Worm (Caenorhabditis elegans) whole organism, mixed stage, embryonic: ENCODE measurements around the gene vab-9.

Experiments used
- bed-3 ChIP-seq: fragments of 200-800 bp; sonication (Bioruptor generic); optimal IDR thresholded peaks from 3 replicates; lab custom pipeline; 2018; ENCODE audit warnings: mild to moderate bottlenecking, missing genetic modification characterization, moderate library complexity, missing compliant biosample characterization
- blmp-1 ChIP-seq: fragments of 150-350 bp; optimal IDR thresholded peaks from 2 replicates; lab custom pipeline; 2014; ENCODE audit warnings: missing biosample characterization, missing genetic modification characterization
- ceh-43 ChIP-seq: fragments of 200-800 bp; sonication (Bioruptor generic); optimal IDR thresholded peaks from 2 replicates; lab custom pipeline; 2018; ENCODE audit warnings: mild to moderate bottlenecking, missing genetic modification characterization, moderate library complexity, missing compliant biosample characterization
- ces-1 ChIP-seq: fragments of 150-350 bp; optimal IDR thresholded peaks from 2 replicates; lab custom pipeline; 2014; ENCODE audit warnings: missing biosample characterization, missing genetic modification reagents, missing genetic modification characterization
- cnd-1 ChIP-seq: fragments of 200-800 bp; sonication (Bioruptor generic); optimal IDR thresholded peaks from 2 replicates; lab custom pipeline; 2018; ENCODE audit warnings: mild to moderate bottlenecking, missing genetic modification characterization, missing compliant biosample characterization
- elt-1 ChIP-seq: sonication (generic microtip); optimal IDR thresholded peaks from 2 replicates; lab custom pipeline; 2017; ENCODE audit warnings: missing genetic modification characterization, mild to moderate bottlenecking, missing compliant biosample characterization, antibody characterized with exemption, moderate library complexity, borderline replicate concordance; ENCODE audit not compliant: insufficient read depth
- elt-3 ChIP-seq: fragments of 150-350 bp; optimal IDR thresholded peaks from 2 replicates; lab custom pipeline; 2014; ENCODE audit warnings: missing biosample characterization, missing genetic modification characterization
- flh-1 ChIP-seq: fragments of 200-800 bp; sonication (Bioruptor generic); optimal IDR thresholded peaks from 2 replicates; lab custom pipeline; 2018; ENCODE audit warnings: mild to moderate bottlenecking, missing genetic modification characterization, moderate library complexity, missing compliant biosample characterization
- ham-2 ChIP-seq: fragments of 200-800 bp; sonication (Bioruptor generic); optimal IDR thresholded peaks from 2 replicates; lab custom pipeline; 2018; ENCODE audit warnings: mild to moderate bottlenecking, missing genetic modification characterization, missing compliant biosample characterization
- hlh-1 ChIP-seq: fragments of 150-350 bp; optimal IDR thresholded peaks from 2 replicates; lab custom pipeline; 2014; ENCODE audit warnings: missing biosample characterization, missing genetic modification reagents, missing genetic modification characterization
- lin-13 ChIP-seq: fragments of 150-350 bp; optimal IDR thresholded peaks from 2 replicates; lab custom pipeline; 2014; ENCODE audit warnings: missing biosample characterization, missing genetic modification characterization
- lin-32 ChIP-seq: fragments of 200-800 bp; sonication (Bioruptor generic); optimal IDR thresholded peaks from 2 replicates; lab custom pipeline; 2018; ENCODE audit warnings: mild to moderate bottlenecking, missing genetic modification characterization, missing compliant biosample characterization
- lsy-2 ChIP-seq: fragments of 150-350 bp; optimal IDR thresholded peaks from 2 replicates; lab custom pipeline; 2014; ENCODE audit warnings: missing biosample characterization, missing genetic modification characterization
- mab-5 ChIP-seq: fragments of 150-350 bp; optimal IDR thresholded peaks from 2 replicates; lab custom pipeline; 2014; ENCODE audit warnings: missing biosample characterization, missing genetic modification characterization
- mep-1 ChIP-seq: fragments of 150-350 bp; optimal IDR thresholded peaks from 2 replicates; lab custom pipeline; 2017; ENCODE audit warnings: missing biosample characterization, missing genetic modification reagents, missing genetic modification characterization, inconsistent platforms
- mls-2 ChIP-seq: sonication (generic microtip); optimal IDR thresholded peaks from 2 replicates; lab custom pipeline; 2016; ENCODE audit warnings: mild to moderate bottlenecking, missing genetic modification characterization, moderate library complexity, missing compliant biosample characterization
- nhr-12 ChIP-seq: fragments of 150-350 bp; optimal IDR thresholded peaks from 2 replicates; lab custom pipeline; 2014; ENCODE audit warnings: missing biosample characterization, missing genetic modification characterization
- nhr-2 ChIP-seq: fragments of 150-350 bp; optimal IDR thresholded peaks from 2 replicates; lab custom pipeline; 2014; ENCODE audit warnings: missing biosample characterization, missing genetic modification characterization
- nhr-28 ChIP-seq: fragments of 150-350 bp; optimal IDR thresholded peaks from 2 replicates; lab custom pipeline; 2014; ENCODE audit warnings: missing biosample characterization, missing genetic modification characterization
- nhr-76 ChIP-seq: sonication (generic microtip); optimal IDR thresholded peaks from 2 replicates; lab custom pipeline; 2017; ENCODE audit warnings: missing biosample characterization, missing genetic modification characterization
- pha-4 ChIP-seq: fragments of 150-350 bp; optimal IDR thresholded peaks from 2 replicates; lab custom pipeline; 2018; ENCODE audit warnings: missing biosample characterization, missing genetic modification reagents, missing genetic modification characterization
- sem-2 ChIP-seq: fragments of 200-800 bp; sonication (Bioruptor generic); optimal IDR thresholded peaks from 2 replicates; lab custom pipeline; 2018; ENCODE audit warnings: mild to moderate bottlenecking, missing genetic modification characterization, missing compliant biosample characterization
- snpc-4 ChIP-seq: fragments of 150-350 bp; optimal IDR thresholded peaks from 2 replicates; lab custom pipeline; 2014; ENCODE audit warnings: missing biosample characterization, missing genetic modification characterization
- sptf-1 ChIP-seq: sonication (generic microtip); optimal IDR thresholded peaks from 2 replicates; lab custom pipeline; 2017; ENCODE audit warnings: mild to moderate bottlenecking, missing genetic modification characterization, moderate library complexity, missing compliant biosample characterization
- tbx-8 ChIP-seq: fragments of 200-800 bp; sonication (Bioruptor generic); optimal IDR thresholded peaks from 2 replicates; lab custom pipeline; 2018; ENCODE audit warnings: mild to moderate bottlenecking, missing genetic modification characterization, moderate library complexity, missing compliant biosample characterization
- unc-120 ChIP-seq: sonication (generic microtip); optimal IDR thresholded peaks from 2 replicates; lab custom pipeline; 2017; ENCODE audit warnings: missing genetic modification characterization, missing compliant biosample characterization; ENCODE audit not compliant: poor library complexity, severe bottlenecking
- unc-39 ChIP-seq: fragments of 150-350 bp; optimal IDR thresholded peaks from 2 replicates; lab custom pipeline; 2014; ENCODE audit warnings: missing biosample characterization, missing genetic modification characterization
- unc-62 ChIP-seq: fragments of 150-350 bp; optimal IDR thresholded peaks from 2 replicates; lab custom pipeline; 2014; ENCODE audit warnings: missing biosample characterization, missing genetic modification reagents, missing genetic modification characterization
- zip-8 ChIP-seq: fragments of 150-350 bp; optimal IDR thresholded peaks from 2 replicates; lab custom pipeline; 2014; ENCODE audit warnings: missing biosample characterization, missing genetic modification characterization
- ztf-11 ChIP-seq: fragments of 150-350 bp; optimal IDR thresholded peaks from 2 replicates; lab custom pipeline; 2014; ENCODE audit warnings: missing biosample characterization, missing genetic modification characterization

Gene vab-9

DNA sequence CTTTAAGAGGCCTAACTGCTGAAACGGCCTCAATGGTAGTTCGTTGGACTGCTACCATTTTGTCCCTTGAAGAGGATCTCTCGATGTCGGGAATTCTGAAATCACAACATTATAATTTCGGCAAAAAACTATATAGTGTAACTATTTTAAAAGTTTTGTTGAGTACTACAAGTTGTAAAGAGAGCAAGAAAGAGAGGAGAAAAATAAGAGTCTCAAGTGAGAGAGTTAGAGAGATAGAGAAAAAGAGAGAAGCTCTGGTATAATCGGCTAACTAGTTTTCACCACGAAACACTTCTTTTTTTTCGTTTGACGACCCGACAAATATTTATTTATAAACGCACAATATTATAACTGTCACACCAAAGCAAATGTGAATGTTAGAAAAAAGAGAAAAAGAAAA lies at the start of gene vab-9:
Gene vab-9 (minus strand): TSS at position 101 of the 400 bp plus-strand sequence.
- no peak for TF ChIP-seq unc-39
- TF ChIP-seq hlh-1 (tag; lab: Kevin White, UChicago) = no peak
- TF ChIP-seq nhr-12 (tag; lab: Kevin White, UChicago) = no peak
- TF ChIP-seq ces-1 (GFP tag; lab: Kevin White, UChicago) = peak; percentile 51
- no peak for TF ChIP-seq ham-2
- no peak for TF ChIP-seq unc-62 (GFP tag; lab: Kevin White, UChicago)
- TF ChIP-seq blmp-1 (tag; lab: Kevin White, UChicago) = no peak

DNA sequence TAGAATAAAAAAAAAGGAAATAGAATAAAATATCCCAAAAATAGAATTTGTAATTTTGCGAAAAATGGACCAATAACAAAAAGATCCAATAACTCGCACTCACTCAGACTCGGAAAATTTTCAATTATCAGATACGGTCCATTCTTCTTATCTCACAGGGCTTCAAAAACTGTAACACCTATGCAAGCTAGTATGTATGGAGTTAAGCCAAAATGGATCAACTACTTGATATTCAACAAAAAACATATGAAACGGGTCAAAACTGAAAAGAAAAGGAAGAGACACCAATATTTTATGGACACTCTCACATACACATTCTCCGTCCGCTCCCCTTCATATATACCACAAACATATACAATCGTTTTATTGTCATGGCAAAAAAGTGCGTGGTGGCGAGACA lies 48.1 kb upstream of the vab-9 start, which contains the start of gene C34C6.9:
Gene C34C6.9 (plus strand): TSS at position 301 of the 400 bp plus-strand sequence.
- TF ChIP-seq hlh-1 (tag; lab: Kevin White, UChicago) (no peak), mls-2 (no peak), unc-39 (no peak), ces-1 (GFP tag; lab: Kevin White, UChicago) (no peak), nhr-76 (tag; lab: Kevin White, UChicago) (no peak)

ce11 chrII:8684824-8685223 lies 47.3 kb upstream of the vab-9 start, which contains the start of gene hgap-2:
Gene hgap-2 (minus strand): TSS chrII:8684924.
- TF ChIP-seq ztf-11 (tag; lab: Kevin White, UChicago) = no peak
- TF ChIP-seq mab-5 (tag; lab: Kevin White, UChicago) = no peak
- TF ChIP-seq nhr-2 = no peak
- TF ChIP-seq snpc-4 (tag; lab: Kevin White, UChicago) = no peak
- no peak for TF ChIP-seq ham-2

DNA sequence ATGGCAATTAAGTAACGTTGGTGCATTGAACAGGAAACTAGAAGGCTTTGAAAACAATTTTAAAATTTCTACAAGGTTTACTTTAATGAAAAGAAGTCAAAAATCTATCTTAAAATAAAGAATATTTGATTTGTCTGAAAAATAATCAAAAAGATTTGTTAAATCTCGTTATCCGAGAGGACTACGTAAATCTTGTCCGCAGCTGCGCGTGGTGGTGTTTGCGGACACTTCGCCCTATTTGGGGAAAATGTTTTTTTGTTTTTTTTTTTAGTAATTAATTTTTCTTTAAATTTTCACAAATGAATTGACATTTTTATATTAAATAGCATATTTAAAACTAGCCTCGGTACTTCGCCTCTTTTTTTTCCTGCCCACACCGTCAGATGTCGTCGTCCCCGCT lies 46.4 kb upstream of the vab-9 start:
- TF ChIP-seq unc-120 (tag; lab: Kevin White, UChicago) (peak; percentile 93), ces-1 (GFP tag; lab: Kevin White, UChicago) (peak; percentile 55), elt-1 (tag; lab: Kevin White, UChicago) (no peak), mep-1 (tag; lab: Kevin White, UChicago) (peak; percentile 21)

ce11 chrII:8679799-8680198 lies 42.3 kb upstream of the vab-9 start:
- TF ChIP-seq elt-3 (tag; lab: Kevin White, UChicago) (no peak), mls-2 (no peak), ztf-11 (tag; lab: Kevin White, UChicago) (no peak), hlh-1 (tag; lab: Kevin White, UChicago) (no peak), ham-2 (no peak), bed-3 (GFP tag; lab: Kevin White, UChicago) (no peak), sem-2 (GFP tag; lab: Kevin White, UChicago) (no peak), lsy-2 (tag; lab: Kevin White, UChicago) (no peak), unc-120 (tag; lab: Kevin White, UChicago) (no peak), tbx-8 (GFP tag; lab: Kevin White, UChicago) (no peak), nhr-76 (tag; lab: Kevin White, UChicago) (no peak), ceh-43 (GFP tag; lab: Kevin White, UChicago) (no peak), unc-62 (GFP tag; lab: Kevin White, UChicago) (no peak), pha-4 (no peak), flh-1 (GFP tag; lab: Kevin White, UChicago) (no peak), unc-39 (no peak), lin-13 (tag; lab: Kevin White, UChicago) (no peak)

DNA sequence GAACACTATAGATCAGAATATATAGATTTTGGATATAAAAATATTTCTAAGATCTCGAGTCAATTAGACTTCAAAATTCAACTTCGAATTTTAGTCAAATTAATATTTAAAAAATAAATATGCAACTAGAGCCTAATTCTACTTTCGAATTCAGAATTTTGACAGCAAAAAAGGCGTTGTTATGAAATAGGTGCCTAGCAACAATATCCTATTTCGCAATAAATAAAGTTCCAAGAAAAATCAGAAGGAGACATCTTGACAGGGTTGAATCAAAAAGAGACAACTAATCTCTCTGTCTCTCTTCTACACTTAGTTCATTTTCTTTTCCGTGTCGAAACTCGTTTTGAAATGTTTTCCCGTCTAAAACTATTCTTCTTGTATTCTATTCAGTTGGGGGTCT lies 37.9 kb upstream of the vab-9 start:
- TF ChIP-seq flh-1 (GFP tag; lab: Kevin White, UChicago) = no peak
- no peak for TF ChIP-seq hlh-1 (tag; lab: Kevin White, UChicago)
- TF ChIP-seq nhr-76 (tag; lab: Kevin White, UChicago) = no peak
- no peak for TF ChIP-seq sptf-1 (tag; lab: Kevin White, UChicago)
- TF ChIP-seq elt-1 (tag; lab: Kevin White, UChicago) = no peak
- TF ChIP-seq unc-62 (GFP tag; lab: Kevin White, UChicago) = no peak
- no peak for TF ChIP-seq unc-120 (tag; lab: Kevin White, UChicago)
- TF ChIP-seq lin-32 (GFP tag; lab: Kevin White, UChicago) = no peak
- TF ChIP-seq elt-3 (tag; lab: Kevin White, UChicago) = no peak
- TF ChIP-seq cnd-1 (tag; lab: Kevin White, UChicago) = no peak
- TF ChIP-seq ztf-11 (tag; lab: Kevin White, UChicago) = no peak
- TF ChIP-seq mep-1 (tag; lab: Kevin White, UChicago) = no peak
- TF ChIP-seq ceh-43 (GFP tag; lab: Kevin White, UChicago) = no peak
- TF ChIP-seq nhr-28 = no peak
- no peak for TF ChIP-seq zip-8 (tag; lab: Kevin White, UChicago)
- no peak for TF ChIP-seq mab-5 (tag; lab: Kevin White, UChicago)
- no peak for TF ChIP-seq sem-2 (GFP tag; lab: Kevin White, UChicago)
